Worm (Caenorhabditis elegans) whole organism, L4 larva: ENCODE data around the gene F14D2.8.

Source experiments
- egl-43 ChIP-seq: fragments of 200-800 bp; sonication (Bioruptor generic); IDR thresholded peaks from 2 replicates; pipeline ENCODE4 v1.3.6; 2022; ENCODE audit warnings: missing genetic modification reagents, missing genetic modification characterization, missing compliant biosample characterization
- hif-1 ChIP-seq, 2 experiments: sonication (generic microtip); optimal IDR thresholded peaks; 2 replicates each; lab custom pipeline; 2016 to 2017; ENCODE audit warnings: missing compliant biosample characterization in 2 of 2, missing genetic modification characterization in 2 of 2, missing genetic modification reagents in 2 of 2, missing genotype in 2 of 2, mild to moderate bottlenecking in 1 of 2

ce11 chrII:3332039-3332438 is 17.6 kb downstream of the F14D2.8 start, which contains the start of gene irld-27:
- no peak for TF ChIP-seq egl-43 (GFP tag; lab: Robert Waterston, UW)
- TF ChIP-seq hif-1 (tag; optimal IDR thresholded peaks at IDR 0.05; lab: Kevin White, UChicago), result no peak
